Fruit fly (Drosophila melanogaster): ENCODE results near the gene Ank2.

Gene Ank2

dm6 chr3L:7643562-7643961, 74.6 kb downstream of the Ank2 start:
- no peak for TF ChIP-seq CrebA (GFP tag; optimal IDR thresholded peaks at IDR 0.05; ENCODE audit: borderline replicate concordance)
- no peak for TF ChIP-seq Dif (GFP tag; optimal IDR thresholded peaks at IDR 0.05; ENCODE audit: partially characterized antibody)
- TF ChIP-seq dl (GFP tag; optimal IDR thresholded peaks at IDR 0.05; ENCODE audit: insufficient read depth in 1 of 2, partially characterized antibody in 2 of 2) = no peak
- no peak for TF ChIP-seq Hnf4 (GFP tag; optimal IDR thresholded peaks at IDR 0.05)
- no peak for TF ChIP-seq Rel (GFP tag; optimal IDR thresholded peaks at IDR 0.05)
- no peak for TF ChIP-seq Rel (tag; optimal IDR thresholded peaks at IDR 0.05)
- no peak for TF ChIP-seq Myc (optimal IDR thresholded peaks at IDR 0.05)

DNA sequence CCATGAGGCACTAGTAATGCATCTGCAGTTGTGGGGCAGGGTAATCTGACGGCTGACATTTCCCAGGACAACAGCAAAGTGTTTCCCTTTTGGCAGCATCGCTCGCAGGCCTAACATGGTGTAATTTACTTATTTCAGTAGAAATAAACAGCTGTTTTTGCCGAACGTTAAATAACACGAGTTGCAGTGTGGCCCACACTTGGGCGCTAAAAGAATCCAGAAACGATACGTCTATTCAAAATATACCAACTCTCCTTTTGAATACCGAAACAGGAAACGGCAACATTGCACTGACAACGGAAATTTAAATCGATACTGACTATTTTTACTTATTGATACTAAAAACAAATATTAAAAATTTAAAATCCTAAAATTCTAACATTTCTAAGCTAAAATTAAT, 76.7 kb downstream of the Ank2 start, which contains the start of gene CG7506:
CG7506 (minus strand) TSS at position 182 of the 400 bp plus-strand sequence.
- TF ChIP-seq CG9705 (GFP tag; optimal IDR thresholded peaks at IDR 0.05) = peak; percentile 16
- TF ChIP-seq rgr (GFP tag; optimal IDR thresholded peaks at IDR 0.05) = peak; percentile 21
- TF ChIP-seq foxo (GFP tag; optimal IDR thresholded peaks at IDR 0.05) = no peak
- peak; percentile 35 for TF ChIP-seq dmrt93B (GFP tag; optimal IDR thresholded peaks at IDR 0.05)
- TF ChIP-seq HLH106 (tag; optimal IDR thresholded peaks at IDR 0.05) = peak; percentile 20
- no peak for TF ChIP-seq Vsx2 (GFP tag; optimal IDR thresholded peaks at IDR 0.05; ENCODE audit: partially characterized antibody)
- no peak for TF ChIP-seq Rel (GFP tag; optimal IDR thresholded peaks at IDR 0.05)
- peak; percentile 7 for TF ChIP-seq Rel (tag; optimal IDR thresholded peaks at IDR 0.05)

dm6 chr3L:7640297-7640696, 77.9 kb downstream of the Ank2 start, which contains the start of gene Urm1:
Gene Urm1, minus strand, starts transcription at chr3L:7640446.
- TF ChIP-seq Hr83 (GFP tag; optimal IDR thresholded peaks at IDR 0.05; ENCODE audit: poor library complexity, severe bottlenecking) (no peak), usp (GFP tag; optimal IDR thresholded peaks at IDR 0.05) (no peak), Dif (GFP tag; optimal IDR thresholded peaks at IDR 0.05; ENCODE audit: partially characterized antibody) (no peak)

- peak; percentile 17 for TF ChIP-seq Dif (GFP tag; optimal IDR thresholded peaks at IDR 0.05; ENCODE audit: partially characterized antibody)
- no peak for TF ChIP-seq dmrt93B (GFP tag; optimal IDR thresholded peaks at IDR 0.05)
Measured at dm6 chr3L:7639533-7639932, 78.7 kb downstream of the Ank2 start.

dm6 chr3L:7634743-7635469, 83.3 kb downstream of the Ank2 start:
- TF ChIP-seq dmrt93B (GFP tag; optimal IDR thresholded peaks at IDR 0.05) (no peak), pan (optimal IDR thresholded peaks at IDR 0.05) (no peak), sage (GFP tag; optimal IDR thresholded peaks at IDR 0.05) (no peak), Mio (GFP tag; optimal IDR thresholded peaks at IDR 0.05) (no peak), GATAd (GFP tag; optimal IDR thresholded peaks at IDR 0.05) (no peak), CG9705 (GFP tag; optimal IDR thresholded peaks at IDR 0.05) (no peak), dsf (GFP tag; optimal IDR thresholded peaks at IDR 0.05; ENCODE audit: borderline replicate concordance) (no peak), tai (GFP tag; optimal IDR thresholded peaks at IDR 0.05) (no peak), sv (GFP tag; optimal IDR thresholded peaks at IDR 0.05) (no peak), Sp1 (GFP tag; optimal IDR thresholded peaks at IDR 0.05) (no peak), lola (GFP tag; optimal IDR thresholded peaks at IDR 0.05) (no peak)

- no peak for TF ChIP-seq rgr (GFP tag; optimal IDR thresholded peaks at IDR 0.05)
- TF ChIP-seq Dfd (GFP tag; optimal IDR thresholded peaks at IDR 0.05) = no peak
Measured at dm6 chr3L:7633619-7634018, 84.6 kb downstream of the Ank2 start.

DNA sequence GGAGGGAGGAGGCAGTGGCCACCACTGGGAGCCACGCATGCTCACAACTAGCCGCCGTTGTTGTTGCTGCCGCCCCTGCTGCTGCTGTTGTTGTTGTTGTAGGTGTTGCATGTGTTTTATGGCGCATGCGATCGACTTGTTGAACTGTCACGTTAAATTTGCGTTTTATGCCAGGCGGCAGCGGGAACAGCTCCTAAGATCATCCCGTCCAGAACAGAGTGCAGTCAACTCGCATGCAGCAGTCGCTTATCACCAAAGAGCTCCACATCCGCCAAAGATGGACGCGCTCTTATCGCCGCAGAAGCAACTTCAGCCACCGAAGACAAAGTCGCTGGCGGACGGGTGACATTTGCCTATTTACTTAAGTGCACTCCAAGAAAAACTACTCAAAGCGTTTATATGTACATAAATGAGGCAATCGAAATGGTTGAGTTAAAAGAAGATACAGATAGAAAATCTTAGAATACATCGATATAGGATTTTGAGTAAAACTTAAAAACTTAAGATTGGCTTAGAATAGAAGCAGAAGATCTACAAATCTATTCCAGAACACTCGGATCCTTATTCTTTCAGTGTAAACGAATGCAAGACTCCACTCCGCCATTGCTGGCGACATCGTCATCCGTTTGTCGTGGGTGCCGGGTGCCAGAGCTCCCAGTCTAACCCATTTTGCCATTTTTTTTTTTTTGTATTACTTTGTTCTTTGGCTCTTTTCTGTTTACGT, 85.5 kb downstream of the Ank2 start:
- TF ChIP-seq brk (GFP tag; optimal IDR thresholded peaks at IDR 0.05) = no peak
- no peak for TF ChIP-seq fru (GFP tag; optimal IDR thresholded peaks at IDR 0.05)
- no peak for TF ChIP-seq ey (GFP tag; optimal IDR thresholded peaks at IDR 0.05)
- TF ChIP-seq rgr (GFP tag; optimal IDR thresholded peaks at IDR 0.05) = no peak
- TF ChIP-seq HLH106 (tag; optimal IDR thresholded peaks at IDR 0.05) = no peak
- no peak for TF ChIP-seq sage (GFP tag; optimal IDR thresholded peaks at IDR 0.05)
- TF ChIP-seq Hr78 (GFP tag; optimal IDR thresholded peaks at IDR 0.05) = no peak
- no peak for TF ChIP-seq Sp1 (GFP tag; optimal IDR thresholded peaks at IDR 0.05)

Data from whole organism, wandering third instar larva.